Worm (Caenorhabditis elegans): Measurements from ENCODE around the gene C23G10.1.

- TF ChIP-seq zag-1 (tag; optimal IDR thresholded peaks at IDR 0.05) = no peak
- no peak for TF ChIP-seq lin-39 (tag; optimal IDR thresholded peaks at IDR 0.05)
- no peak for TF ChIP-seq pqm-1 (tag; optimal IDR thresholded peaks at IDR 0.05)
- TF ChIP-seq ZK546.5 (tag; optimal IDR thresholded peaks at IDR 0.05) = no peak
- TF ChIP-seq nhr-25 (tag; optimal IDR thresholded peaks at IDR 0.05; ENCODE audit: borderline replicate concordance, insufficient read depth) = no peak
- no peak for TF ChIP-seq ces-1 (GFP tag; optimal IDR thresholded peaks at IDR 0.05)
- TF ChIP-seq fos-1 (tag; optimal IDR thresholded peaks at IDR 0.05) = no peak
- no peak for TF ChIP-seq egl-27 (tag; optimal IDR thresholded peaks at IDR 0.05)
- no peak for TF ChIP-seq ztf-11 (tag; optimal IDR thresholded peaks at IDR 0.05)
Measured at ce11 chrIII:6221403-6221802, 12.3 kb downstream of the C23G10.1 start.

Data from whole organism, L4 larva.